Fruit fly (Drosophila melanogaster) whole organism, adult: ENCODE data around the gene Scox.
A peak's percentile ranks its signal among the peaks of the same experiment; 100 is the strongest.

Source experiments
- CG11617 ChIP-seq: fragments of 200-800 bp; sonication (Bioruptor generic); optimal IDR thresholded peaks from 2 replicates; lab custom pipeline; 2017; ENCODE audit warnings: mild to moderate bottlenecking, missing biosample characterization, missing genetic modification reagents, missing genetic modification characterization
- CG12768 ChIP-seq: fragments of 200-800 bp; sonication (Bioruptor generic); optimal IDR thresholded peaks from 2 replicates; lab custom pipeline; 2017; ENCODE audit warnings: missing biosample characterization, missing genetic modification characterization, mild to moderate bottlenecking, moderate library complexity, missing genetic modification reagents
- CG14711 ChIP-seq: fragments of 200-800 bp; sonication (Bioruptor generic); optimal IDR thresholded peaks from 2 replicates; lab custom pipeline; 2018; ENCODE audit warnings: missing biosample characterization, mild to moderate bottlenecking, missing genetic modification characterization, moderate library complexity
- CG1620 ChIP-seq: fragments of 200-800 bp; sonication (Bioruptor generic); optimal IDR thresholded peaks from 2 replicates; lab custom pipeline; 2016; ENCODE audit warnings: missing biosample characterization, missing genetic modification characterization
- CG33017 ChIP-seq: fragments of 200-800 bp; sonication (Bioruptor generic); optimal IDR thresholded peaks from 2 replicates; lab custom pipeline; 2018; ENCODE audit warnings: missing biosample characterization, mild to moderate bottlenecking, missing genetic modification characterization, moderate library complexity
- CG5204 ChIP-seq: fragments of 200-800 bp; sonication (Bioruptor generic); optimal IDR thresholded peaks from 2 replicates; lab custom pipeline; 2016; ENCODE audit warnings: missing biosample characterization, missing genetic modification characterization
- CG7045 ChIP-seq: fragments of 200-800 bp; sonication (Bioruptor generic); optimal IDR thresholded peaks from 2 replicates; lab custom pipeline; 2017; ENCODE audit warnings: missing biosample characterization, mild to moderate bottlenecking, missing genetic modification characterization
- CG7101 ChIP-seq: fragments of 200-800 bp; sonication (Bioruptor generic); optimal IDR thresholded peaks from 2 replicates; lab custom pipeline; 2018; ENCODE audit warnings: missing biosample characterization, mild to moderate bottlenecking, missing genetic modification characterization, moderate library complexity
- Clk ChIP-seq: fragments of 200-800 bp; sonication (Bioruptor generic); optimal IDR thresholded peaks from 2 replicates; lab custom pipeline; 2017; ENCODE audit warnings: missing biosample characterization, missing genetic modification characterization
- Crg-1 ChIP-seq: fragments of 200-800 bp; sonication (Bioruptor generic); optimal IDR thresholded peaks from 2 replicates; lab custom pipeline; 2016; ENCODE audit warnings: missing biosample characterization, missing genetic modification characterization
- Hr96 ChIP-seq: fragments of 200-800 bp; sonication (Bioruptor generic); optimal IDR thresholded peaks from 2 replicates; lab custom pipeline; 2016; ENCODE audit warnings: missing biosample characterization, missing genetic modification characterization
- Mnt ChIP-seq: fragments of 200-800 bp; sonication (Bioruptor generic); optimal IDR thresholded peaks from 2 replicates; lab custom pipeline; 2016; ENCODE audit warnings: missing biosample characterization, mild to moderate bottlenecking, missing genetic modification characterization
- bab1 ChIP-seq: fragments of 200-800 bp; sonication (Bioruptor generic); optimal IDR thresholded peaks from 3 replicates; lab custom pipeline; 2019; ENCODE audit warnings: missing biosample characterization, mild to moderate bottlenecking, missing genetic modification characterization, moderate library complexity
- cic ChIP-seq: fragments of 200-800 bp; sonication (Bioruptor generic); optimal IDR thresholded peaks from 2 replicates; lab custom pipeline; 2017; ENCODE audit warnings: missing biosample characterization, mild to moderate bottlenecking, missing genetic modification characterization, moderate library complexity
- cnc ChIP-seq, 2 experiments: fragments of >200 bp; optimal IDR thresholded peaks; 2 replicates each; lab custom pipeline; 2017
- kay ChIP-seq: fragments of 200-800 bp; sonication (Bioruptor generic); peaks from one replicate; lab custom pipeline; 2016; ENCODE audit warnings: missing biosample characterization, missing genetic modification characterization, borderline replicate concordance
- ovo ChIP-seq: fragments of 200-800 bp; sonication (Bioruptor generic); optimal IDR thresholded peaks from 2 replicates; lab custom pipeline; 2016; ENCODE audit warnings: missing biosample characterization, missing genetic modification characterization
- pad ChIP-seq: fragments of 200-800 bp; sonication (Bioruptor generic); optimal IDR thresholded peaks from 3 replicates; lab custom pipeline; 2017; ENCODE audit warnings: missing biosample characterization, missing genetic modification characterization, mild to moderate bottlenecking, moderate library complexity, missing genetic modification reagents
- tj ChIP-seq: fragments of 200-800 bp; sonication (Bioruptor generic); optimal IDR thresholded peaks from 3 replicates; lab custom pipeline; 2017; ENCODE audit warnings: missing biosample characterization, mild to moderate bottlenecking, missing genetic modification characterization, moderate library complexity
- toe ChIP-seq: fragments of 200-800 bp; sonication (Bioruptor generic); optimal IDR thresholded peaks from 2 replicates; lab custom pipeline; 2016; ENCODE audit warnings: missing biosample characterization, missing genetic modification characterization

The Scox gene

dm6 chr2L:5006323-5006722 lies 37.6 kb upstream of the Scox start:
- TF ChIP-seq CG14711 (tag; lab: Kevin White, UChicago) = no peak
- no peak for TF ChIP-seq CG7101
- peak; percentile 42 for TF ChIP-seq ovo
- no peak for TF ChIP-seq CG33017 (tag; lab: Kevin White, UChicago)
- TF ChIP-seq pad = no peak
- no peak for TF ChIP-seq tj (GFP tag; lab: Kevin White, UChicago)
- no peak for TF ChIP-seq CG5204 (GFP tag; lab: Kevin White, UChicago)
- no peak for TF ChIP-seq bab1 (GFP tag; lab: Kevin White, UChicago)

dm6 chr2L:5005464-5005764 lies 36.7 kb upstream of the Scox start:
- TF ChIP-seq cnc (optimal IDR thresholded peaks at IDR 0.05; lab: Kevin White, UChicago) (no peak), kay (GFP tag; lab: Kevin White, UChicago) (no peak), CG7101 (no peak), CG12768 (GFP tag; lab: Kevin White, UChicago) (no peak), CG33017 (tag; lab: Kevin White, UChicago) (no peak), CG11617 (GFP tag; lab: Kevin White, UChicago) (no peak), Clk (GFP tag; lab: Kevin White, UChicago) (no peak), toe (GFP tag; lab: Kevin White, UChicago) (no peak), CG7045 (no peak), tj (GFP tag; lab: Kevin White, UChicago) (no peak), pad (no peak), CG5204 (GFP tag; lab: Kevin White, UChicago) (no peak), CG14711 (tag; lab: Kevin White, UChicago) (no peak), ovo (no peak), bab1 (GFP tag; lab: Kevin White, UChicago) (no peak)

- TF ChIP-seq Mnt (peak; percentile 76), ovo (peak; percentile 31), Hr96 (GFP tag; lab: Kevin White, UChicago) (peak; percentile 93), bab1 (GFP tag; lab: Kevin White, UChicago) (peak; percentile 89), Clk (GFP tag; lab: Kevin White, UChicago) (peak; percentile 95), CG12768 (GFP tag; lab: Kevin White, UChicago) (peak; percentile 97), CG5204 (GFP tag; lab: Kevin White, UChicago) (peak; percentile 96), tj (GFP tag; lab: Kevin White, UChicago) (peak; percentile 48), CG11617 (GFP tag; lab: Kevin White, UChicago) (peak; percentile 88), kay (GFP tag; lab: Kevin White, UChicago) (no peak), CG1620 (GFP tag; lab: Kevin White, UChicago) (peak; percentile 78), Crg-1 (GFP tag; lab: Kevin White, UChicago) (peak; percentile 89), pad (peak; percentile 80), CG14711 (tag; lab: Kevin White, UChicago) (peak; percentile 90), toe (GFP tag; lab: Kevin White, UChicago) (peak; percentile 93), CG7045 (peak; percentile 97), cic (peak; percentile 69), CG7101 (peak; percentile 96), cnc (optimal IDR thresholded peaks at IDR 0.05; lab: Kevin White, UChicago) (no peak), CG33017 (tag; lab: Kevin White, UChicago) (peak; percentile 96)
Measured at dm6 chr2L:5004677-5005463, 36.1 kb upstream of the Scox start.

- TF ChIP-seq Hr96 (GFP tag; lab: Kevin White, UChicago) = no peak
- TF ChIP-seq CG14711 (tag; lab: Kevin White, UChicago) = no peak
- TF ChIP-seq kay (GFP tag; lab: Kevin White, UChicago) = no peak
- TF ChIP-seq CG33017 (tag; lab: Kevin White, UChicago) = no peak
- no peak for TF ChIP-seq CG7045
Measured at dm6 chr2L:5003670-5004453, 35.1 kb upstream of the Scox start.

- TF ChIP-seq Mnt (peak; percentile 32), CG12768 (GFP tag; lab: Kevin White, UChicago) (peak; percentile 82), CG14711 (tag; lab: Kevin White, UChicago) (peak; percentile 52), CG33017 (tag; lab: Kevin White, UChicago) (peak; percentile 85), cnc (optimal IDR thresholded peaks at IDR 0.05; lab: Kevin White, UChicago) (no peak), CG7101 (peak; percentile 76), ovo (no peak), Crg-1 (GFP tag; lab: Kevin White, UChicago) (peak; percentile 29), Clk (GFP tag; lab: Kevin White, UChicago) (peak; percentile 13), bab1 (GFP tag; lab: Kevin White, UChicago) (peak; percentile 10), tj (GFP tag; lab: Kevin White, UChicago) (peak; percentile 64), CG1620 (GFP tag; lab: Kevin White, UChicago) (no peak), CG5204 (GFP tag; lab: Kevin White, UChicago) (peak; percentile 7), toe (GFP tag; lab: Kevin White, UChicago) (peak; percentile 25), kay (GFP tag; lab: Kevin White, UChicago) (peak; percentile 97), CG7045 (peak; percentile 74), CG11617 (GFP tag; lab: Kevin White, UChicago) (peak; percentile 54), pad (peak; percentile 39), Hr96 (GFP tag; lab: Kevin White, UChicago) (peak; percentile 36), cic (peak; percentile 70)
Measured at dm6 chr2L:5002711-5003402, 34.1 kb upstream of the Scox start.
